Fruit fly (Drosophila melanogaster) whole organism, embryonic: ENCODE measurements around the gene CG31875.

Experiments used
- Blimp-1 ChIP-seq: fragments of 200-800 bp; sonication (Bioruptor generic); optimal IDR thresholded peaks from 3 replicates; lab custom pipeline; 2018; ENCODE audit warnings: missing biosample characterization, missing genetic modification characterization, mild to moderate bottlenecking, moderate library complexity, missing genetic modification reagents
- BtbVII ChIP-seq: fragments of 200-800 bp; sonication (Bioruptor generic); optimal IDR thresholded peaks from 3 replicates; lab custom pipeline; 2017; ENCODE audit warnings: missing biosample characterization, mild to moderate bottlenecking, missing genetic modification characterization
- CG12236 ChIP-seq: fragments of 200-800 bp; sonication (Bioruptor generic); optimal IDR thresholded peaks from 2 replicates; lab custom pipeline; 2016; ENCODE audit warnings: missing biosample characterization, missing genetic modification characterization
- CG14441 ChIP-seq: fragments of 200-800 bp; sonication (Bioruptor generic); IDR thresholded peaks from 2 replicates; pipeline ENCODE4 v1.3.6; 2022; ENCODE audit warnings: missing biosample characterization, missing genetic modification characterization
- CG14710 ChIP-seq: fragments of 200-800 bp; sonication (Bioruptor generic); optimal IDR thresholded peaks from 3 replicates; lab custom pipeline; 2019; ENCODE audit warnings: missing biosample characterization, mild to moderate bottlenecking, missing genetic modification characterization, moderate library complexity
- CG14860 ChIP-seq: fragments of 200-800 bp; sonication (Bioruptor generic); IDR thresholded peaks from 3 replicates; pipeline ENCODE4 v1.3.6; 2022; ENCODE audit warnings: missing biosample characterization, missing genetic modification characterization; ENCODE audit not compliant: partially characterized antibody
- CG14965 ChIP-seq: fragments of 200-800 bp; sonication (Bioruptor generic); optimal IDR thresholded peaks from 2 replicates; lab custom pipeline; 2016; ENCODE audit warnings: missing biosample characterization, missing genetic modification characterization, borderline replicate concordance
- CG16815 ChIP-seq: fragments of 200-800 bp; sonication (Bioruptor generic); optimal IDR thresholded peaks from 3 replicates; lab custom pipeline; 2017; ENCODE audit warnings: missing biosample characterization, mild to moderate bottlenecking, missing genetic modification characterization
- CG16863 ChIP-seq: fragments of 200-800 bp; sonication (Bioruptor generic); optimal IDR thresholded peaks from 3 replicates; lab custom pipeline; 2016; ENCODE audit warnings: missing biosample characterization, missing genetic modification characterization
- CG17385 ChIP-seq: fragments of 200-800 bp; sonication (Bioruptor generic); optimal IDR thresholded peaks from 3 replicates; lab custom pipeline; 2018; ENCODE audit warnings: missing biosample characterization, mild to moderate bottlenecking, missing genetic modification characterization
- CG18262 ChIP-seq: fragments of 200-800 bp; optimal IDR thresholded peaks from 3 replicates; lab custom pipeline; 2019; ENCODE audit warnings: missing biosample characterization, mild to moderate bottlenecking, missing genetic modification characterization, moderate library complexity
- CG32532 ChIP-seq: fragments of 200-800 bp; sonication (Bioruptor generic); IDR thresholded peaks from 2 replicates; pipeline ENCODE4 v1.3.6; 2022; ENCODE audit warnings: missing biosample characterization, missing genetic modification characterization
- CG34422 ChIP-seq: fragments of 200-800 bp; sonication (Bioruptor generic); IDR thresholded peaks from 3 replicates; pipeline ENCODE4 v1.3.6; 2022; ENCODE audit warnings: missing biosample characterization, missing genetic modification characterization
- CG4854 ChIP-seq: fragments of 200-800 bp; sonication (Bioruptor generic); optimal IDR thresholded peaks from 2 replicates; lab custom pipeline; 2016; ENCODE audit warnings: missing biosample characterization, missing genetic modification characterization, inconsistent platforms
- CG6791 ChIP-seq: fragments of 200-800 bp; sonication (Bioruptor generic); IDR thresholded peaks from 3 replicates; pipeline ENCODE4 v1.3.6; 2022; ENCODE audit warnings: missing biosample characterization, missing genetic modification characterization; ENCODE audit not compliant: partially characterized antibody
- CG9609 ChIP-seq: fragments of 200-800 bp; sonication (Bioruptor generic); optimal IDR thresholded peaks from 3 replicates; lab custom pipeline; 2016; ENCODE audit warnings: missing biosample characterization, missing genetic modification characterization
- CG9817 ChIP-seq: fragments of 200-800 bp; sonication (Bioruptor generic); optimal IDR thresholded peaks from 2 replicates; lab custom pipeline; 2018; ENCODE audit warnings: missing biosample characterization, mild to moderate bottlenecking, missing genetic modification characterization, moderate library complexity
- Dad ChIP-seq: fragments of 200-800 bp; sonication (Bioruptor generic); optimal IDR thresholded peaks from 3 replicates; lab custom pipeline; 2016; ENCODE audit warnings: missing biosample characterization, missing genetic modification characterization
- Dfd ChIP-seq, 2 experiments: fragments of >200 bp; optimal IDR thresholded peaks; 2 replicates each; lab custom pipeline; 2017; ENCODE audit warnings: missing biosample characterization in 2 of 2, missing genetic modification characterization in 2 of 2
- Ets97D ChIP-seq: fragments of 200-800 bp; sonication (Bioruptor generic); optimal IDR thresholded peaks from 3 replicates; lab custom pipeline; 2016; ENCODE audit warnings: missing biosample characterization, missing genetic modification characterization
- Mrtf ChIP-seq: fragments of 200-800 bp; sonication (Bioruptor generic); IDR thresholded peaks from 3 replicates; pipeline ENCODE4 v1.3.6; 2022; ENCODE audit warnings: missing biosample characterization, missing genetic modification characterization
- NC2α ChIP-seq: fragments of 200-800 bp; sonication (Bioruptor generic); optimal IDR thresholded peaks from 2 replicates; lab custom pipeline; 2016; ENCODE audit warnings: missing biosample characterization, missing genetic modification characterization
- Opbp ChIP-seq: fragments of 200-800 bp; sonication (Bioruptor generic); IDR thresholded peaks from 3 replicates; pipeline ENCODE4 v1.3.6; 2022; ENCODE audit warnings: missing biosample characterization, missing genetic modification characterization; ENCODE audit not compliant: partially characterized antibody
- Spps ChIP-seq: fragments of 200-800 bp; sonication (Bioruptor generic); optimal IDR thresholded peaks from 2 replicates; lab custom pipeline; 2018; ENCODE audit warnings: missing biosample characterization, mild to moderate bottlenecking, missing genetic modification characterization
- Trl ChIP-seq, 3 experiments: fragments of >200 bp in 2 of 3; fragments of 200-800 bp in 1 of 3; sonication (Bioruptor generic) in 1 of 3; optimal IDR thresholded peaks; 2 replicates in 1 of 3; 3 replicates in 2 of 3; lab custom pipeline; 2016 to 2017; ENCODE audit warnings: missing biosample characterization in 1 of 3, missing genetic modification characterization in 1 of 3
- ap ChIP-seq: fragments of 200-800 bp; sonication (Bioruptor generic); IDR thresholded peaks from 2 replicates; pipeline ENCODE4 v1.3.6; 2022; ENCODE audit warnings: missing biosample characterization, missing genetic modification characterization
- ara ChIP-seq: fragments of 200-800 bp; sonication (Bioruptor generic); IDR thresholded peaks from 2 replicates; pipeline ENCODE4 v1.3.6; 2022; ENCODE audit warnings: missing biosample characterization, missing genetic modification characterization
- chm ChIP-seq: fragments of 200-800 bp; sonication (Bioruptor generic); IDR thresholded peaks from 2 replicates; pipeline ENCODE4 v1.3.6; 2022; ENCODE audit warnings: missing biosample characterization, missing genetic modification characterization
- chn ChIP-seq: fragments of 200-800 bp; sonication (Bioruptor generic); optimal IDR thresholded peaks from 2 replicates; lab custom pipeline; 2016; ENCODE audit warnings: missing biosample characterization, missing genetic modification characterization
- emc ChIP-seq: fragments of 200-800 bp; sonication (Bioruptor generic); optimal IDR thresholded peaks from 2 replicates; lab custom pipeline; 2016; ENCODE audit warnings: missing biosample characterization, missing genetic modification characterization
- eve ChIP-seq, 2 experiments: fragments of >200 bp; optimal IDR thresholded peaks; 2 replicates each; lab custom pipeline; 2017; ENCODE audit warnings: missing biosample characterization in 2 of 2, missing genetic modification characterization in 2 of 2
- fd96Cb ChIP-seq: fragments of 200-800 bp; sonication (Bioruptor generic); optimal IDR thresholded peaks from 2 replicates; lab custom pipeline; 2018; ENCODE audit warnings: missing biosample characterization, mild to moderate bottlenecking, missing genetic modification characterization, moderate library complexity
- hkb ChIP-seq, 2 experiments: fragments of 200-800 bp in 1 of 2; fragments of >200 bp in 1 of 2; sonication (Bioruptor generic) in 1 of 2; IDR thresholded peaks in 1 of 2; optimal IDR thresholded peaks in 1 of 2; 2 replicates each; pipeline versions ENCODE4 v1.3.6 to Lab custom; 2017 to 2022; ENCODE audit warnings: missing biosample characterization in 1 of 2, missing genetic modification characterization in 1 of 2
- lola ChIP-seq, 3 experiments: fragments of >200 bp in 2 of 3; fragments of 200-800 bp in 1 of 3; sonication (Bioruptor generic) in 1 of 3; optimal IDR thresholded peaks; 2 replicates each; lab custom pipeline; 2017 to 2019; ENCODE audit warnings: missing biosample characterization in 3 of 3, missing genetic modification characterization in 3 of 3, mild to moderate bottlenecking in 1 of 3, moderate library complexity in 1 of 3
- luna ChIP-seq: fragments of 200-800 bp; sonication (Bioruptor generic); optimal IDR thresholded peaks from 2 replicates; lab custom pipeline; 2016; ENCODE audit warnings: missing biosample characterization, missing genetic modification characterization
- mld ChIP-seq: fragments of 200-800 bp; sonication (Bioruptor generic); IDR thresholded peaks from 3 replicates; pipeline ENCODE4 v1.3.6; 2022; ENCODE audit warnings: missing biosample characterization, missing genetic modification characterization; ENCODE audit not compliant: partially characterized antibody
- nerfin-1 ChIP-seq: fragments of 200-800 bp; sonication (Bioruptor generic); optimal IDR thresholded peaks from 3 replicates; lab custom pipeline; 2019; ENCODE audit warnings: missing biosample characterization, mild to moderate bottlenecking, missing genetic modification characterization, moderate library complexity
- nerfin-2 ChIP-seq: fragments of 200-800 bp; sonication (Bioruptor generic); IDR thresholded peaks from 2 replicates; pipeline ENCODE4 v1.3.6; 2022; ENCODE audit warnings: missing biosample characterization, missing genetic modification characterization; ENCODE audit not compliant: partially characterized antibody
- org-1 ChIP-seq: fragments of 200-800 bp; sonication (Bioruptor generic); optimal IDR thresholded peaks from 2 replicates; lab custom pipeline; 2017; ENCODE audit warnings: missing biosample characterization, missing genetic modification characterization
- p53 ChIP-seq: fragments of 200-800 bp; sonication (Bioruptor generic); optimal IDR thresholded peaks from 2 replicates; lab custom pipeline; 2016; ENCODE audit warnings: missing biosample characterization, missing genetic modification characterization
- pan ChIP-seq, 4 experiments: fragments of >200 bp in 3 of 4; fragments of 200-800 bp in 1 of 4; sonication (Bioruptor generic) in 1 of 4; optimal IDR thresholded peaks in 3 of 4; IDR thresholded peaks in 1 of 4; 2 replicates each; pipeline versions ENCODE4 v1.3.6 to Lab custom; 2017 to 2022; ENCODE audit warnings: missing biosample characterization in 2 of 4, missing genetic modification characterization in 2 of 4, mixed read lengths in 1 of 4
- pho ChIP-seq: fragments of 200-800 bp; sonication (Bioruptor generic); optimal IDR thresholded peaks from 2 replicates; lab custom pipeline; 2016; ENCODE audit warnings: missing biosample characterization, missing genetic modification characterization
- psq ChIP-seq: fragments of 200-800 bp; sonication (Bioruptor generic); optimal IDR thresholded peaks from 2 replicates; lab custom pipeline; 2017; ENCODE audit warnings: missing biosample characterization, missing genetic modification characterization
- sens-2 ChIP-seq: fragments of 200-800 bp; sonication (Bioruptor generic); IDR thresholded peaks from 2 replicates; pipeline ENCODE4 v1.3.6; 2022; ENCODE audit warnings: missing biosample characterization, missing genetic modification characterization
- slp2 ChIP-seq: fragments of 200-800 bp; sonication (Bioruptor generic); optimal IDR thresholded peaks from 2 replicates; lab custom pipeline; 2016; ENCODE audit warnings: missing biosample characterization, missing genetic modification characterization
- sug ChIP-seq: fragments of 200-800 bp; optimal IDR thresholded peaks from 2 replicates; lab custom pipeline; 2019; ENCODE audit warnings: missing biosample characterization, mild to moderate bottlenecking, missing genetic modification characterization, moderate library complexity
- trh ChIP-seq: fragments of 200-800 bp; sonication (Bioruptor generic); optimal IDR thresholded peaks from 2 replicates; lab custom pipeline; 2016; ENCODE audit warnings: missing biosample characterization, missing genetic modification characterization
- zf30C ChIP-seq: fragments of 200-800 bp; sonication (Bioruptor generic); optimal IDR thresholded peaks from 3 replicates; lab custom pipeline; 2018; ENCODE audit warnings: missing biosample characterization, mild to moderate bottlenecking, missing genetic modification characterization

CG31875 gene

DNA sequence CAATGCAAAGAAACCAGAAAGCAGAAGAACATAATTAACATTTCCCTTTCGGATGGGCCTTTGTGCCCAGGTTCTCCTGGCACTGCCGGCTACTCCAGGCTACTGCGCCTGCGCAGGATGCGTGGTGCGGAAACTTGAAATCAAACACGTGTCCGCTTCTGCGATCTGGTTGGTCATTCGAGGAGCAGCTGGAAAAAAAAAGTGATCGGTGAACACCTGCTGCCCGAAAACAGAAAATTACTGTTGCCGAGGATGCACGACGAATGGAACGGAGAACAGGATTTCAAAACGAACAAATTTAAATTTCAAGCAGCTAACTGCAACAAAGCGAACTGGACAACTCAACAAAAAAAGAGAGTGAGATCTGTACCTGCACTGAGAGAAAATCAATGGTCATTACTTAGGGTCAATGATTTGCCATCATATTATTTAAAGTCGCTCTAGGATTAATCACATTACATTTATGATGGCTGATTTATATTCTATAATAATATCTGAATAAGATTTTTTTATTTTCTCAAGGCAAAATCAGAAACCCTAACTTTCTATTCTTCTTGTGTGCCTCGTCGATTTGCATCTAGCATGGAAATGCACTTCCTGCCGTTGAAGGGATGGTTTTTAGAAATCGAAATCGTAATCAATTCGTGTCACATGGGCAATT is 12.6 kb downstream of the CG31875 start (continued):
- no peak for TF ChIP-seq mld (GFP tag; lab: Robert Waterston, UW)
- TF ChIP-seq Spps (tag; lab: Kevin White, UChicago) = no peak
- TF ChIP-seq CG6791 (GFP tag; lab: Robert Waterston, UW) = 0 out of 3 replicates have a peak, but pooled peaks have one; percentile 12
- no peak for TF ChIP-seq ap (GFP tag; lab: Robert Waterston, UW)
- peak; percentile 80 for TF ChIP-seq zf30C
- no peak for TF ChIP-seq BtbVII (GFP tag; lab: Kevin White, UChicago)
- TF ChIP-seq CG16815 (GFP tag; lab: Kevin White, UChicago) = peak; percentile 20
- no peak for TF ChIP-seq pan (optimal IDR thresholded peaks at IDR 0.05; lab: Kevin White, UChicago)
- no peak for TF ChIP-seq pan (GFP tag; optimal IDR thresholded peaks at IDR 0.05 in 1 of 2, IDR thresholded peaks at IDR 0.05 in 1 of 2)
- TF ChIP-seq CG32532 = no peak
- no peak for TF ChIP-seq chm (GFP tag; lab: Robert Waterston, UW)
- TF ChIP-seq p53 = no peak
- no peak for TF ChIP-seq CG14965
- TF ChIP-seq psq = no peak
- TF ChIP-seq Mrtf (GFP tag; lab: Robert Waterston, UW) = no peak
- no peak for TF ChIP-seq emc
- no peak for TF ChIP-seq chn (GFP tag; lab: Kevin White, UChicago)
- no peak for TF ChIP-seq pho (GFP tag; lab: Kevin White, UChicago)
- TF ChIP-seq Blimp-1 = no peak
- TF ChIP-seq fd96Cb = no peak
- no peak for TF ChIP-seq Trl (optimal IDR thresholded peaks at IDR 0.05; lab: Kevin White, UChicago)
- no peak for TF ChIP-seq Trl (GFP tag; optimal IDR thresholded peaks at IDR 0.05; lab: Kevin White, UChicago)
- TF ChIP-seq sug (tag; lab: Kevin White, UChicago) = no peak
- TF ChIP-seq CG14860 (GFP tag; lab: Robert Waterston, UW) = no peak
- TF ChIP-seq hkb (optimal IDR thresholded peaks at IDR 0.05; lab: Kevin White, UChicago) = no peak
- 0 out of 2 replicates have a peak, but pooled peaks have one; percentile 22 for TF ChIP-seq hkb (GFP tag; IDR thresholded peaks at IDR 0.05; lab: Robert Waterston, UW)
- no peak for TF ChIP-seq Ets97D (GFP tag; lab: Kevin White, UChicago)
- TF ChIP-seq Opbp (GFP tag; lab: Robert Waterston, UW) = no peak
- TF ChIP-seq CG4854 (GFP tag; lab: Kevin White, UChicago) = no peak
- no peak for TF ChIP-seq CG16863
- no peak for TF ChIP-seq nerfin-1 (tag; lab: Kevin White, UChicago)
- TF ChIP-seq CG17385 = no peak
- no peak for TF ChIP-seq NC2α (GFP tag; lab: Kevin White, UChicago)
- TF ChIP-seq CG18262 = peak; percentile 52
- TF ChIP-seq Dfd (GFP tag; optimal IDR thresholded peaks at IDR 0.05; lab: Kevin White, UChicago) = no peak
- TF ChIP-seq sens-2 = peak; percentile 16; the same call in 1 of the 2 replicates
- TF ChIP-seq CG14441 (GFP tag; lab: Robert Waterston, UW) = no peak
- no peak for TF ChIP-seq org-1 (GFP tag; lab: Kevin White, UChicago)
- no peak for TF ChIP-seq trh
- TF ChIP-seq slp2 (GFP tag; lab: Kevin White, UChicago) = no peak
- no peak for TF ChIP-seq CG9817 (tag; lab: Kevin White, UChicago)
- peak in 1 of 3 experiments; percentile 66 for TF ChIP-seq lola (GFP tag; optimal IDR thresholded peaks at IDR 0.05; lab: Kevin White, UChicago)
- TF ChIP-seq CG9609 (GFP tag; lab: Kevin White, UChicago) = no peak
- no peak for TF ChIP-seq Dad (GFP tag; lab: Kevin White, UChicago)
- no peak for TF ChIP-seq CG12236 (GFP tag; lab: Kevin White, UChicago)
- TF ChIP-seq ara (GFP tag; lab: Robert Waterston, UW) = peak; percentile 55; the same call in 1 of the 2 replicates
- no peak for TF ChIP-seq luna (GFP tag; lab: Kevin White, UChicago)
- TF ChIP-seq CG34422 (GFP tag; lab: Robert Waterston, UW) = no peak
- TF ChIP-seq nerfin-2 (GFP tag; lab: Robert Waterston, UW) = no peak
- TF ChIP-seq eve (GFP tag; optimal IDR thresholded peaks at IDR 0.05; lab: Kevin White, UChicago) = no peak
- peak; percentile 44 for TF ChIP-seq CG14710 (tag; lab: Kevin White, UChicago)
